Worm (Caenorhabditis elegans) whole organism, L1 larva: Measurements from ENCODE around the gene srh-184.

ENCODE experiments used
- C04F5.9 ChIP-seq: sonication (generic microtip); optimal IDR thresholded peaks from 2 replicates; lab custom pipeline; 2016; ENCODE audit warnings: missing genetic modification characterization, missing compliant biosample characterization
- Y116A8C.19 ChIP-seq: sonication (generic microtip); optimal IDR thresholded peaks from 2 replicates; lab custom pipeline; 2016; ENCODE audit warnings: missing compliant biosample characterization, missing genetic modification characterization, borderline replicate concordance
- aha-1 ChIP-seq: fragments of 150-350 bp; optimal IDR thresholded peaks from 2 replicates; lab custom pipeline; 2014; ENCODE audit warnings: missing biosample characterization, missing genetic modification characterization
- aly-2 ChIP-seq: fragments of 150-350 bp; optimal IDR thresholded peaks from 2 replicates; lab custom pipeline; 2014; ENCODE audit warnings: missing biosample characterization, missing genetic modification characterization
- ceh-8 ChIP-seq: fragments of 200-800 bp; sonication (Bioruptor generic); optimal IDR thresholded peaks from 2 replicates; lab custom pipeline; 2018; ENCODE audit warnings: mild to moderate bottlenecking, missing genetic modification characterization, moderate library complexity, missing compliant biosample characterization
- ceh-88 ChIP-seq: fragments of 200-800 bp; sonication (Bioruptor generic); IDR thresholded peaks from 2 replicates; pipeline ENCODE4 v1.3.6; 2022; ENCODE audit warnings: missing genetic modification characterization, missing compliant biosample characterization
- ceh-90 ChIP-seq: sonication (generic microtip); optimal IDR thresholded peaks from 2 replicates; lab custom pipeline; 2016; ENCODE audit warnings: missing genetic modification characterization, missing compliant biosample characterization
- ces-1 ChIP-seq: fragments of 150-350 bp; optimal IDR thresholded peaks from 2 replicates; lab custom pipeline; 2014; ENCODE audit warnings: missing biosample characterization, missing genetic modification reagents, missing genetic modification characterization
- dpl-1 ChIP-seq, 3 experiments: fragments of 150-350 bp in 2 of 3; sonication (generic microtip) in 1 of 3; optimal IDR thresholded peaks; 2 replicates each; lab custom pipeline; 2014 to 2017; ENCODE audit warnings: missing biosample characterization in 3 of 3, missing genetic modification characterization in 3 of 3, missing genetic modification reagents in 3 of 3
- dsc-1 ChIP-seq: sonication (generic microtip); optimal IDR thresholded peaks from 2 replicates; lab custom pipeline; 2016; ENCODE audit warnings: mild to moderate bottlenecking, missing genetic modification characterization, missing compliant biosample characterization
- efl-1 ChIP-seq, 4 experiments: fragments of 150-350 bp; optimal IDR thresholded peaks in 3 of 4; peaks in 1 of 4; 1 replicate in 1 of 4; 2 replicates in 3 of 4; lab custom pipeline; 2014; ENCODE audit warnings: missing biosample characterization in 2 of 4, missing genetic modification characterization in 2 of 4, missing genetic modification reagents in 2 of 4
- efl-3 ChIP-seq: fragments of 200-800 bp; sonication (Bioruptor generic); optimal IDR thresholded peaks from 2 replicates; lab custom pipeline; 2018; ENCODE audit warnings: mild to moderate bottlenecking, missing genetic modification characterization, missing compliant biosample characterization
- egl-13 ChIP-seq: sonication (generic microtip); optimal IDR thresholded peaks from 2 replicates; lab custom pipeline; 2016; ENCODE audit warnings: missing genotype, missing genetic modification reagents, missing genetic modification characterization, missing compliant biosample characterization
- elt-2 ChIP-seq: sonication (generic microtip); optimal IDR thresholded peaks from 2 replicates; lab custom pipeline; 2016; ENCODE audit warnings: missing genetic modification characterization, mild to moderate bottlenecking, inconsistent platforms, missing compliant biosample characterization, missing genetic modification reagents
- ets-5 ChIP-seq: fragments of 200-800 bp; sonication (Bioruptor generic); IDR thresholded peaks from 2 replicates; pipeline ENCODE4 v1.3.6; 2022; ENCODE audit warnings: missing genetic modification characterization, missing compliant biosample characterization
- fkh-4 ChIP-seq: sonication (generic microtip); optimal IDR thresholded peaks from 2 replicates; lab custom pipeline; 2016; ENCODE audit warnings: missing compliant biosample characterization, missing genetic modification characterization, borderline replicate concordance
- fos-1 ChIP-seq: fragments of 150-350 bp; optimal IDR thresholded peaks from 2 replicates; lab custom pipeline; 2014; ENCODE audit warnings: missing biosample characterization, missing genetic modification characterization
- isw-1 ChIP-seq: fragments of 200-800 bp; sonication (Bioruptor generic); IDR thresholded peaks from 2 replicates; pipeline ENCODE4 v1.3.6; 2022; ENCODE audit warnings: missing genetic modification characterization, missing compliant biosample characterization
- jun-1 ChIP-seq: fragments of 150-350 bp; optimal IDR thresholded peaks from 2 replicates; lab custom pipeline; 2014; ENCODE audit warnings: missing biosample characterization, missing genetic modification reagents, missing genetic modification characterization
- lin-13 ChIP-seq: fragments of 150-350 bp; optimal IDR thresholded peaks from 2 replicates; lab custom pipeline; 2014; ENCODE audit warnings: missing biosample characterization, missing genetic modification reagents, missing genetic modification characterization
- lin-14 ChIP-seq: fragments of 200-800 bp; sonication (Bioruptor generic); optimal IDR thresholded peaks from 2 replicates; lab custom pipeline; 2018; ENCODE audit warnings: mild to moderate bottlenecking, missing genetic modification characterization, moderate library complexity, missing compliant biosample characterization
- lir-3 ChIP-seq: sonication (generic microtip); optimal IDR thresholded peaks from 2 replicates; lab custom pipeline; 2016; ENCODE audit warnings: mild to moderate bottlenecking, missing genetic modification characterization, moderate library complexity, missing compliant biosample characterization; ENCODE audit not compliant: poor library complexity
- mef-2 ChIP-seq: fragments of 150-350 bp; optimal IDR thresholded peaks from 2 replicates; lab custom pipeline; 2014; ENCODE audit warnings: missing biosample characterization, missing genetic modification characterization
- nhr-11 ChIP-seq: fragments of 150-350 bp; optimal IDR thresholded peaks from 2 replicates; lab custom pipeline; 2014; ENCODE audit warnings: missing biosample characterization, missing genetic modification characterization
- nhr-12 ChIP-seq: sonication (generic microtip); optimal IDR thresholded peaks from 2 replicates; lab custom pipeline; 2017; ENCODE audit warnings: missing biosample characterization, missing genetic modification characterization
- nhr-237 ChIP-seq: fragments of 150-350 bp; optimal IDR thresholded peaks from 2 replicates; lab custom pipeline; 2014; ENCODE audit warnings: missing biosample characterization, missing genetic modification characterization
- nhr-47 ChIP-seq: sonication (generic microtip); optimal IDR thresholded peaks from 2 replicates; lab custom pipeline; 2016; ENCODE audit warnings: mild to moderate bottlenecking, missing genetic modification characterization, moderate library complexity, missing compliant biosample characterization
- nhr-77 ChIP-seq: fragments of 150-350 bp; optimal IDR thresholded peaks from 2 replicates; lab custom pipeline; 2014; ENCODE audit warnings: missing biosample characterization, missing genetic modification characterization
- nhr-84 ChIP-seq: sonication (generic microtip); optimal IDR thresholded peaks from 2 replicates; lab custom pipeline; 2017; ENCODE audit warnings: missing biosample characterization, missing genetic modification characterization
- nhr-85 ChIP-seq: sonication (generic microtip); peaks from one replicate; lab custom pipeline; 2016; ENCODE audit warnings: missing genetic modification characterization, inconsistent platforms, missing compliant biosample characterization
- pag-3 ChIP-seq: sonication (generic microtip); optimal IDR thresholded peaks from 2 replicates; lab custom pipeline; 2017; ENCODE audit warnings: missing genetic modification characterization, mild to moderate bottlenecking, missing compliant biosample characterization, antibody characterized with exemption, borderline replicate concordance; ENCODE audit not compliant: insufficient read depth
- pax-3 ChIP-seq: fragments of 200-800 bp; sonication (Bioruptor generic); optimal IDR thresholded peaks from 2 replicates; lab custom pipeline; 2018; ENCODE audit warnings: mild to moderate bottlenecking, missing genetic modification characterization, moderate library complexity, missing compliant biosample characterization
- snpc-4 ChIP-seq: fragments of 150-350 bp; optimal IDR thresholded peaks from 2 replicates; lab custom pipeline; 2014; ENCODE audit warnings: missing biosample characterization, missing genetic modification characterization
- sptf-1 ChIP-seq: fragments of 150-350 bp; optimal IDR thresholded peaks from 2 replicates; lab custom pipeline; 2014; ENCODE audit warnings: missing biosample characterization, missing genetic modification characterization
- sup-37 ChIP-seq: fragments of 200-800 bp; sonication (Bioruptor generic); optimal IDR thresholded peaks from 2 replicates; lab custom pipeline; 2018; ENCODE audit warnings: mild to moderate bottlenecking, missing genetic modification characterization, missing compliant biosample characterization
- tbx-2 ChIP-seq: sonication (generic microtip); optimal IDR thresholded peaks from 2 replicates; lab custom pipeline; 2016; ENCODE audit warnings: missing genetic modification characterization, missing compliant biosample characterization
- tlp-1 ChIP-seq: fragments of 150-350 bp; optimal IDR thresholded peaks from 2 replicates; lab custom pipeline; 2014; ENCODE audit warnings: missing biosample characterization, missing genetic modification characterization
- unc-30 ChIP-seq: sonication (generic microtip); optimal IDR thresholded peaks from 2 replicates; lab custom pipeline; 2017; ENCODE audit warnings: missing biosample characterization, missing genetic modification characterization
- unc-86 ChIP-seq: sonication (generic microtip); optimal IDR thresholded peaks from 2 replicates; lab custom pipeline; 2016; ENCODE audit warnings: missing genetic modification characterization, missing compliant biosample characterization
- vab-15 ChIP-seq: sonication (generic microtip); optimal IDR thresholded peaks from 2 replicates; lab custom pipeline; 2017; ENCODE audit warnings: missing genotype, mild to moderate bottlenecking, missing genetic modification characterization, missing compliant biosample characterization
- ztf-11 ChIP-seq, 2 experiments: sonication (generic microtip); optimal IDR thresholded peaks; 2 replicates each; lab custom pipeline; 2016 to 2017; ENCODE audit warnings: missing genetic modification characterization in 2 of 2, missing biosample characterization in 1 of 2, missing compliant biosample characterization in 1 of 2

srh-184 gene

DNA sequence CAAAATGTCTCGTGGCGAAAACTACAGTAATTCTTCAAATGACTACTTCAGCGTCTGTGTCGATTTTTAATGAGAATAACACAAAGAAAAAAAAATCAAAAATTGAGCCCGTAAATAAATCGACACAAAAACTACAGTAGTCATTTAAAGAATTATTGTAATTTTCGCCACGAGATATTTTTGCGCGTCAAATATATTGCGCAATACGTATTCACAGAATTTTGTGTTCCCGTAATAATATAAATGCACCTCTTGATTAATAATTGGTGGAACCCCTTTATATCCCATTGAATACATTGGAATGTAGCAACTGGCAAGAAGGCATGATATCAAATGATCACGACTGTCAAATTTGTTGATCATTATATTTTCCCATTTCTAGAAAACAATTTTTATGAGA is 29.1 kb downstream of the srh-184 start:
- no peak for TF ChIP-seq C04F5.9 (tag; lab: Kevin White, UChicago)

DNA sequence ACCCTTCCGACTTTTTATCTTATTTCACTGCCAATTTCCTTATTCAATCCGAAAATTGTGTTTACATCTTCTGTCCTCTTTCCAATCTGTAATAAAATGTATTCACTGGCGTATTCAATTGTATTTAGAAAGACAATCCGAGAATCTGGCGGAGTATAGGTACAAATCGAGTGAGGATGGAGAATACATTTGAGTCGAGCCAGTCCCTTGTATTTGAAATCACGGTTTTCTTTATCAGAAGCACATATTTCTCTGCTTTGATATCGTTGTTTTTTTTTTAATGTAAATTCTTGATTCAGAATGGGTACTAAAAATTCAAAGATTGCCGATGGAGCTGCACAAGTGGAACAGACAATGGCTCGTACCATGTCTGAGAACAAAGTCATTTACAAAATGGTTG is 33.9 kb downstream of the srh-184 start, which contains the start of gene ocr-1:
Gene ocr-1, plus strand, starts transcription at position 301 of the 400 bp plus-strand sequence.
- no peak for TF ChIP-seq pax-3 (tag; lab: Kevin White, UChicago)

ce11 chrV:10762695-10763094 is 35.3 kb downstream of the srh-184 start, which contains the start of gene sre-6:
Gene sre-6, minus strand, starts transcription at chrV:10762795.
- TF ChIP-seq lir-3 (tag; lab: Kevin White, UChicago) (no peak), efl-1 (optimal IDR thresholded peaks at IDR 0.05; lab: Kevin White, UChicago) (no peak), efl-1 (GFP tag; optimal IDR thresholded peaks at IDR 0.05 in 1 of 2; lab: Kevin White, UChicago) (peak in 1 of 2 experiments; percentile 8), elt-2 (tag; lab: Kevin White, UChicago) (peak; percentile 26)

- TF ChIP-seq aha-1 (tag; lab: Kevin White, UChicago) (no peak), ceh-90 (no peak), unc-86 (tag; lab: Kevin White, UChicago) (no peak), ces-1 (GFP tag; lab: Kevin White, UChicago) (no peak), vab-15 (tag; lab: Kevin White, UChicago) (no peak), ceh-8 (GFP tag; lab: Kevin White, UChicago) (no peak), jun-1 (tag; lab: Kevin White, UChicago) (no peak), fkh-4 (tag; lab: Kevin White, UChicago) (no peak), fos-1 (tag; lab: Kevin White, UChicago) (no peak), nhr-84 (tag; lab: Kevin White, UChicago) (no peak), snpc-4 (no peak), ceh-88 (no peak), dsc-1 (tag; lab: Kevin White, UChicago) (no peak), nhr-12 (tag; lab: Kevin White, UChicago) (no peak), lin-13 (GFP tag; lab: Kevin White, UChicago) (no peak)
These were observed 37.2 kb downstream of the srh-184 start for ce11 chrV:10760839-10761238.

- TF ChIP-seq nhr-85 (peak; percentile 61), dpl-1 (GFP tag; optimal IDR thresholded peaks at IDR 0.05; lab: Kevin White, UChicago) (no peak)
These were observed 39.3 kb downstream of the srh-184 start, which contains the start of gene F28H7.8 for ce11 chrV:10758658-10759057. Gene F28H7.8, plus strand, starts transcription at chrV:10758958.

- TF ChIP-seq isw-1 (GFP tag; lab: Robert Waterston, UW) (no peak), nhr-11 (tag; lab: Kevin White, UChicago) (no peak), Y116A8C.19 (tag; lab: Kevin White, UChicago) (no peak), unc-30 (no peak), sup-37 (GFP tag; lab: Kevin White, UChicago) (no peak), ets-5 (GFP tag; lab: Robert Waterston, UW) (no peak), ztf-11 (tag; optimal IDR thresholded peaks at IDR 0.05; lab: Kevin White, UChicago) (no peak), tlp-1 (tag; lab: Kevin White, UChicago) (no peak), unc-86 (tag; lab: Kevin White, UChicago) (no peak), sptf-1 (tag; lab: Kevin White, UChicago) (no peak), nhr-77 (tag; lab: Kevin White, UChicago) (no peak), ceh-88 (no peak), lin-13 (GFP tag; lab: Kevin White, UChicago) (no peak), egl-13 (tag; lab: Kevin White, UChicago) (no peak), nhr-84 (tag; lab: Kevin White, UChicago) (no peak), C04F5.9 (tag; lab: Kevin White, UChicago) (no peak), tbx-2 (tag; lab: Kevin White, UChicago) (peak; percentile 2), ceh-8 (GFP tag; lab: Kevin White, UChicago) (no peak), aly-2 (no peak), nhr-237 (tag; lab: Kevin White, UChicago) (no peak), mef-2 (tag; lab: Kevin White, UChicago) (no peak), dpl-1 (GFP tag; optimal IDR thresholded peaks at IDR 0.05; lab: Kevin White, UChicago) (no peak), pag-3 (tag; lab: Kevin White, UChicago) (no peak), elt-2 (tag; lab: Kevin White, UChicago) (no peak), efl-1 (optimal IDR thresholded peaks at IDR 0.05; lab: Kevin White, UChicago) (no peak), efl-1 (GFP tag; optimal IDR thresholded peaks at IDR 0.05 in 1 of 2; lab: Kevin White, UChicago) (no peak), nhr-47 (tag; lab: Kevin White, UChicago) (no peak), lir-3 (tag; lab: Kevin White, UChicago) (no peak), lin-14 (GFP tag; lab: Kevin White, UChicago) (peak; percentile 86), efl-3 (GFP tag; lab: Kevin White, UChicago) (no peak)
These were observed 40.9 kb downstream of the srh-184 start for ce11 chrV:10757128-10757527.
